Worm (Caenorhabditis elegans) whole organism, L2 larva: Measurements from ENCODE around the gene csr-1.

Experiments
- C34F6.9 ChIP-seq: fragments of 150-350 bp; optimal IDR thresholded peaks from 2 replicates; lab custom pipeline; 2014; ENCODE audit warnings: missing biosample characterization, missing genetic modification characterization
- F13H6.1 ChIP-seq: sonication (generic microtip); optimal IDR thresholded peaks from 2 replicates; lab custom pipeline; 2016; ENCODE audit warnings: missing genetic modification characterization, missing compliant biosample characterization
- R02D3.7 ChIP-seq: fragments of 150-350 bp; optimal IDR thresholded peaks from 2 replicates; lab custom pipeline; 2014; ENCODE audit warnings: missing biosample characterization, missing genetic modification characterization
- Y55F3AM.14 ChIP-seq: fragments of 200-800 bp; sonication (Bioruptor generic); optimal IDR thresholded peaks from 2 replicates; lab custom pipeline; 2018; ENCODE audit warnings: mild to moderate bottlenecking, missing genetic modification characterization, missing compliant biosample characterization
- ZK546.5 ChIP-seq: sonication (generic microtip); optimal IDR thresholded peaks from 2 replicates; lab custom pipeline; 2017; ENCODE audit warnings: missing biosample characterization, missing genetic modification characterization
- alr-1 ChIP-seq: fragments of 150-350 bp; optimal IDR thresholded peaks from 2 replicates; lab custom pipeline; 2014; ENCODE audit warnings: missing biosample characterization, missing genetic modification characterization
- aly-2 ChIP-seq: fragments of 150-350 bp; optimal IDR thresholded peaks from 2 replicates; lab custom pipeline; 2014; ENCODE audit warnings: missing biosample characterization, missing genetic modification characterization
- ama-1 ChIP-seq: fragments of 150-350 bp; optimal IDR thresholded peaks from 2 replicates; lab custom pipeline; 2018; ENCODE audit warnings: inconsistent platforms
- blmp-1 ChIP-seq: sonication (generic microtip); optimal IDR thresholded peaks from 2 replicates; lab custom pipeline; 2017; ENCODE audit warnings: missing genetic modification characterization, mild to moderate bottlenecking, missing compliant biosample characterization, antibody characterized with exemption, moderate library complexity; ENCODE audit not compliant: insufficient read depth
- ceh-16 ChIP-seq: fragments of 150-350 bp; optimal IDR thresholded peaks from 2 replicates; lab custom pipeline; 2014; ENCODE audit warnings: missing biosample characterization, missing genetic modification characterization
- crh-2 ChIP-seq: sonication (generic microtip); optimal IDR thresholded peaks from 2 replicates; lab custom pipeline; 2017; ENCODE audit warnings: missing biosample characterization, missing genetic modification characterization
- dmd-4 ChIP-seq: sonication (generic microtip); optimal IDR thresholded peaks from 2 replicates; lab custom pipeline; 2017; ENCODE audit warnings: missing biosample characterization, missing genetic modification characterization
- egl-27 ChIP-seq: sonication (generic microtip); optimal IDR thresholded peaks from 3 replicates; lab custom pipeline; 2017; ENCODE audit warnings: missing biosample characterization, missing genetic modification reagents, missing genetic modification characterization
- elt-1 ChIP-seq: fragments of 150-350 bp; optimal IDR thresholded peaks from 2 replicates; lab custom pipeline; 2014; ENCODE audit warnings: missing biosample characterization, missing genetic modification characterization
- elt-3 ChIP-seq: sonication (generic microtip); optimal IDR thresholded peaks from 2 replicates; lab custom pipeline; 2017; ENCODE audit warnings: missing biosample characterization, missing genetic modification characterization
- fos-1 ChIP-seq: fragments of 150-350 bp; optimal IDR thresholded peaks from 2 replicates; lab custom pipeline; 2014; ENCODE audit warnings: missing biosample characterization, missing genetic modification characterization
- gmeb-1 ChIP-seq: fragments of 150-350 bp; optimal IDR thresholded peaks from 2 replicates; lab custom pipeline; 2014; ENCODE audit warnings: missing biosample characterization, missing genetic modification characterization
- lin-11 ChIP-seq: fragments of 150-350 bp; sonication (generic microtip); optimal IDR thresholded peaks from 2 replicates; lab custom pipeline; 2014; ENCODE audit warnings: missing biosample characterization, missing genetic modification characterization, inconsistent platforms, mixed read lengths
- lin-13 ChIP-seq: fragments of 150-350 bp; optimal IDR thresholded peaks from 2 replicates; lab custom pipeline; 2014; ENCODE audit warnings: missing biosample characterization, missing genetic modification reagents, missing genetic modification characterization
- lin-39 ChIP-seq: fragments of 150-350 bp; optimal IDR thresholded peaks from 2 replicates; lab custom pipeline; 2014; ENCODE audit warnings: missing biosample characterization, missing genetic modification reagents, missing genetic modification characterization
- mab-5 ChIP-seq: fragments of 150-350 bp; optimal IDR thresholded peaks from 2 replicates; lab custom pipeline; 2014; ENCODE audit warnings: missing biosample characterization, missing genetic modification characterization
- mbf-1 ChIP-seq: sonication (generic microtip); optimal IDR thresholded peaks from 2 replicates; lab custom pipeline; 2017; ENCODE audit warnings: missing biosample characterization, missing genetic modification characterization
- mdl-1 ChIP-seq, 2 experiments: fragments of 150-350 bp in 1 of 2; sonication (generic microtip) in 1 of 2; optimal IDR thresholded peaks; 2 replicates each; lab custom pipeline; 2017; ENCODE audit warnings: missing biosample characterization in 2 of 2, missing genetic modification characterization in 2 of 2
- nhr-10 ChIP-seq: sonication (generic microtip); optimal IDR thresholded peaks from 2 replicates; lab custom pipeline; 2017; ENCODE audit warnings: missing biosample characterization, missing genetic modification characterization
- nhr-11 ChIP-seq: fragments of 150-350 bp; optimal IDR thresholded peaks from 2 replicates; lab custom pipeline; 2014; ENCODE audit warnings: missing biosample characterization, missing genetic modification characterization
- nhr-12 ChIP-seq: fragments of 150-350 bp; optimal IDR thresholded peaks from 2 replicates; lab custom pipeline; 2014; ENCODE audit warnings: missing biosample characterization, missing genetic modification characterization
- nhr-129 ChIP-seq: fragments of 150-350 bp; optimal IDR thresholded peaks from 2 replicates; lab custom pipeline; 2014; ENCODE audit warnings: missing biosample characterization, missing genetic modification characterization
- nhr-21 ChIP-seq: fragments of 150-350 bp; optimal IDR thresholded peaks from 2 replicates; lab custom pipeline; 2014; ENCODE audit warnings: missing biosample characterization, missing genetic modification characterization
- nhr-23 ChIP-seq: fragments of 150-350 bp; optimal IDR thresholded peaks from 2 replicates; lab custom pipeline; 2014; ENCODE audit warnings: missing biosample characterization, missing genetic modification reagents, missing genetic modification characterization
- nhr-237 ChIP-seq: fragments of 150-350 bp; optimal IDR thresholded peaks from 2 replicates; lab custom pipeline; 2014; ENCODE audit warnings: missing biosample characterization, missing genetic modification characterization
- nhr-25 ChIP-seq: fragments of 150-350 bp; sonication (generic microtip); optimal IDR thresholded peaks from 3 replicates; lab custom pipeline; 2014; ENCODE audit warnings: missing biosample characterization, missing genetic modification characterization
- nhr-6 ChIP-seq: fragments of 150-350 bp; optimal IDR thresholded peaks from 2 replicates; lab custom pipeline; 2014; ENCODE audit warnings: missing biosample characterization, missing genetic modification characterization
- nhr-77 ChIP-seq: fragments of 150-350 bp; optimal IDR thresholded peaks from 2 replicates; lab custom pipeline; 2014; ENCODE audit warnings: missing biosample characterization, missing genetic modification characterization
- peb-1 ChIP-seq: fragments of 150-350 bp; optimal IDR thresholded peaks from 2 replicates; lab custom pipeline; 2014; ENCODE audit warnings: missing biosample characterization, missing genetic modification characterization
- skn-1 ChIP-seq: sonication (generic microtip); optimal IDR thresholded peaks from 2 replicates; lab custom pipeline; 2017; ENCODE audit warnings: missing biosample characterization, missing genetic modification characterization
- sma-3 ChIP-seq: sonication (generic microtip); optimal IDR thresholded peaks from 2 replicates; lab custom pipeline; 2016; ENCODE audit warnings: missing genetic modification reagents, missing genetic modification characterization, missing compliant biosample characterization
- sma-9 ChIP-seq, 2 experiments: fragments of 150-350 bp in 1 of 2; sonication (generic microtip) in 1 of 2; optimal IDR thresholded peaks; 2 replicates each; lab custom pipeline; 2014 to 2016; ENCODE audit warnings: missing genetic modification characterization in 2 of 2, mild to moderate bottlenecking in 1 of 2, missing biosample characterization in 1 of 2, missing compliant biosample characterization in 1 of 2, missing genetic modification reagents in 1 of 2, moderate library complexity in 1 of 2
- snpc-4 ChIP-seq: fragments of 150-350 bp; optimal IDR thresholded peaks from 2 replicates; lab custom pipeline; 2014; ENCODE audit warnings: missing biosample characterization, missing genetic modification characterization
- unc-39 ChIP-seq: fragments of 150-350 bp; optimal IDR thresholded peaks from 2 replicates; lab custom pipeline; 2014; ENCODE audit warnings: missing biosample characterization, missing genetic modification characterization
- unc-55 ChIP-seq: fragments of 150-350 bp; sonication (generic microtip); optimal IDR thresholded peaks from 3 replicates; lab custom pipeline; 2014; ENCODE audit warnings: missing biosample characterization, missing genetic modification reagents, missing genetic modification characterization
- unc-62 ChIP-seq: fragments of 150-350 bp; optimal IDR thresholded peaks from 2 replicates; lab custom pipeline; 2014; ENCODE audit warnings: missing biosample characterization, missing genetic modification reagents, missing genetic modification characterization
- zag-1 ChIP-seq: fragments of 150-350 bp; optimal IDR thresholded peaks from 2 replicates; lab custom pipeline; 2014; ENCODE audit warnings: missing biosample characterization, missing genetic modification characterization
- ztf-1 ChIP-seq: fragments of 200-800 bp; sonication (Bioruptor generic); conservative IDR thresholded peaks from 2 replicates; pipeline ENCODE4 v1.3.6; 2022; ENCODE audit warnings: missing genetic modification characterization, missing compliant biosample characterization
- ztf-4 ChIP-seq: fragments of 150-350 bp; optimal IDR thresholded peaks from 2 replicates; lab custom pipeline; 2014; ENCODE audit warnings: missing biosample characterization, missing genetic modification characterization

csr-1 gene

ce11 chrIV:7916907-7917306 is 40.2 kb upstream of the csr-1 start:
- no peak for TF ChIP-seq ceh-16 (tag; lab: Kevin White, UChicago)
- TF ChIP-seq F13H6.1: no peak
- TF ChIP-seq egl-27 (tag; lab: Kevin White, UChicago): no peak
- TF ChIP-seq gmeb-1 (tag; lab: Kevin White, UChicago): no peak
- no peak for TF ChIP-seq peb-1 (tag; lab: Kevin White, UChicago)
- TF ChIP-seq lin-11 (tag; lab: Kevin White, UChicago): no peak
- no peak for TF ChIP-seq aly-2 (tag; lab: Kevin White, UChicago)
- no peak for TF ChIP-seq nhr-129 (tag; lab: Kevin White, UChicago)
- no peak for TF ChIP-seq dmd-4
- TF ChIP-seq ama-1 (lab: Kevin White, UChicago): no peak
- no peak for TF ChIP-seq nhr-11 (tag; lab: Kevin White, UChicago)
- TF ChIP-seq crh-2: no peak
- TF ChIP-seq lin-13 (GFP tag; lab: Kevin White, UChicago): no peak
- TF ChIP-seq nhr-77: no peak
- TF ChIP-seq lin-39: no peak
- TF ChIP-seq blmp-1 (tag; lab: Kevin White, UChicago): no peak

ce11 chrIV:7917881-7918280 is 39.2 kb upstream of the csr-1 start:
- TF ChIP-seq elt-1 (tag; lab: Kevin White, UChicago) (no peak), nhr-23 (tag; lab: Kevin White, UChicago) (no peak), ceh-16 (tag; lab: Kevin White, UChicago) (no peak), dmd-4 (no peak), snpc-4 (no peak), crh-2 (no peak), ama-1 (lab: Kevin White, UChicago) (no peak), mbf-1 (tag; lab: Kevin White, UChicago) (no peak), mab-5 (no peak), nhr-12 (tag; lab: Kevin White, UChicago) (no peak), alr-1 (tag; lab: Kevin White, UChicago) (no peak), lin-13 (GFP tag; lab: Kevin White, UChicago) (no peak), fos-1 (no peak), gmeb-1 (tag; lab: Kevin White, UChicago) (no peak), C34F6.9 (tag; lab: Kevin White, UChicago) (no peak), ztf-1 (GFP tag; lab: Robert Waterston, UW) (no peak), sma-3 (GFP tag; lab: Kevin White, UChicago) (no peak), nhr-6 (no peak), unc-62 (GFP tag; lab: Kevin White, UChicago) (no peak), nhr-21 (tag; lab: Kevin White, UChicago) (no peak)

DNA sequence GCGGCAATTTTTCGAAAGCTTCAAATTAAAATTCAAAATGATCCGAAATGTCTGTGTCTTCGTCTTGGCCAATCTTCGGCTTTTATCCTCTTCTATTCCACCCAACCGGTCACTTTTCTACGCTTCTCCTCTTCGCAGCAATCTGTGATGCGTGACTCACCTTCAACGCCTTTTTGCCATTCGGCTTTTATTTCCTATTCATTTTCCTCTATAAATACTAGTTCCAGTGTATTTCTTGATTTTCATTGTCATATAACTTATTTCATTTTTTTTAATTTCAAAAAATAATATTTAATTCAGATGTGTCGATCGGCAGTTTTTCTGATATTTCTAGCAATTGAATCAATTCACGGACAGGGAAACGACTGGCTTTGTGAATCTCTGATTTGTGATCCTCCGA is 36.9 kb upstream of the csr-1 start, which contains the start of gene C49H3.16:
Gene C49H3.16, plus strand, starts transcription at position 301 of the 400 bp plus-strand sequence.
- TF ChIP-seq egl-27 (tag; lab: Kevin White, UChicago): no peak
- TF ChIP-seq skn-1 (tag; lab: Kevin White, UChicago): no peak
- TF ChIP-seq nhr-77: no peak
- no peak for TF ChIP-seq nhr-12 (tag; lab: Kevin White, UChicago)
- no peak for TF ChIP-seq nhr-6
- TF ChIP-seq nhr-25 (tag; lab: Kevin White, UChicago): no peak
- no peak for TF ChIP-seq blmp-1 (tag; lab: Kevin White, UChicago)
- TF ChIP-seq nhr-11 (tag; lab: Kevin White, UChicago): no peak
- no peak for TF ChIP-seq ama-1 (lab: Kevin White, UChicago)
- no peak for TF ChIP-seq gmeb-1 (tag; lab: Kevin White, UChicago)
- TF ChIP-seq, all 48 proteins: peak for 0

ce11 chrIV:7923982-7924480 is 33.0 kb upstream of the csr-1 start, which contains the start of the genes xpo-3 and C49H3.3:
TSS of gene xpo-3 (minus strand) at chrIV:7924032.
TSS of gene C49H3.3 (plus strand) at chrIV:7924350.
- TF ChIP-seq C34F6.9 (tag; lab: Kevin White, UChicago) (peak; percentile 58), aly-2 (tag; lab: Kevin White, UChicago) (no peak), unc-39 (tag; lab: Kevin White, UChicago) (no peak), unc-55 (GFP tag; lab: Kevin White, UChicago) (peak; percentile 63), sma-9 (GFP tag; optimal IDR thresholded peaks at IDR 0.05; lab: Kevin White, UChicago) (no peak), sma-9 (tag; optimal IDR thresholded peaks at IDR 0.05; lab: Kevin White, UChicago) (no peak), Y55F3AM.14 (GFP tag; lab: Kevin White, UChicago) (no peak), nhr-10 (tag; lab: Kevin White, UChicago) (no peak), nhr-23 (tag; lab: Kevin White, UChicago) (no peak), alr-1 (tag; lab: Kevin White, UChicago) (no peak), mab-5 (no peak), sma-3 (GFP tag; lab: Kevin White, UChicago) (no peak), gmeb-1 (tag; lab: Kevin White, UChicago) (no peak), nhr-6 (no peak), fos-1 (peak; percentile 5), nhr-21 (tag; lab: Kevin White, UChicago) (no peak), mdl-1 (tag; optimal IDR thresholded peaks at IDR 0.05; lab: Kevin White, UChicago) (no peak), unc-62 (GFP tag; lab: Kevin White, UChicago) (no peak), lin-13 (GFP tag; lab: Kevin White, UChicago) (no peak), R02D3.7 (no peak), ZK546.5 (tag; lab: Kevin White, UChicago) (no peak), crh-2 (peak; percentile 50), ztf-4 (no peak), nhr-237 (tag; lab: Kevin White, UChicago) (no peak), nhr-11 (tag; lab: Kevin White, UChicago) (no peak), F13H6.1 (no peak), dmd-4 (no peak), zag-1 (tag; lab: Kevin White, UChicago) (no peak), elt-3 (tag; lab: Kevin White, UChicago) (no peak), egl-27 (tag; lab: Kevin White, UChicago) (no peak), peb-1 (tag; lab: Kevin White, UChicago) (no peak), nhr-12 (tag; lab: Kevin White, UChicago) (no peak)
